Fruit fly (Drosophila melanogaster): ENCODE data around the gene CG5131.

The CG5131 gene

DNA sequence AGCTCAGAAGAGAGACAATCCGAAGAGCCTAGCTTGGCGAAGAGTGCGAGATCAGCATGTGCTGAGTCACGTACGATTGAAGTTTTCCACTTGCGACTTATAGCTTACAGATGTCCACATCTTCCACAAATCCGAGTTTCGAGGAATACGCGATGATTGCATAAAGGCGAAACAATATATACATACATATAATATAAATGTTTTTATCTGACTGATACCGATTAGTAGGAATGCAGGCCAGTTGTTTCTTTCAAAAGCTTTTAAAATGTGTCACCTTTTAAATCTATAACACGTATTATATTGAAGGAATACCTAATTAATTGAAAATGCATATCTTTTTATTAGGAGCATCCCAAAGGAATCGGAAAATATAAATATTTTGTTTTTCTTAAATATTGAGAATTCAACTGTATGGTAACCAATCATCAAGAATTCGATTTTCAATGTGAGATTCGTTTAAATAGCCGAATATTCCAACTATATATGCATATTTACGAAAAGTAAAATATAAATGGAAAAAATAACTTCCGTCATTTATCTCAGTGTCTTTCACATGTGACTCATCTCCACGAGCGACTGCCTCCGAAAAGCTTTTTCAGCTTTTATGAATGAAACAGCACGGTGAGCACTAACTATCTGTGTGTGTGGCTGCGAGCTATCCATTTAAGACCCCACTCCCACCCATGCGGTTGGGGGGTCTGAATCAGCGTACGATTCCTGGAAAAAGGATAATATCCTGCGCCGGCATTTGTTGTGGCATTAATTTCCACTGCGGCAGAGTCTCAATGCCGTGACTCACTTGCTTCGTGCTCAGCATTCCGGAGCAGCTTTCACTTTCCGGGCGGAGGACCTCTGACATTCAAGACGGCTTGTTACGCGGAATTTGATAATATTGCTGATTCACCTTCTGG, 33.5 kb upstream of the CG5131 start (continued):
- TF ChIP-seq CG8089 (GFP tag; optimal IDR thresholded peaks at IDR 0.05) (no peak), CG43689 (GFP tag; IDR thresholded peaks at IDR 0.05) (no peak), row (GFP tag; IDR thresholded peaks at IDR 0.05) (no peak; the same call in 2 of the 3 replicates), tup (GFP tag; optimal IDR thresholded peaks at IDR 0.05) (no peak), lmd (GFP tag; IDR thresholded peaks at IDR 0.05) (no peak), CG17385 (GFP tag; optimal IDR thresholded peaks at IDR 0.05) (peak; percentile 50), Stat92E (GFP tag; optimal IDR thresholded peaks at IDR 0.05) (no peak), Lhr (GFP tag; optimal IDR thresholded peaks at IDR 0.05) (no peak), Dref (GFP tag; IDR thresholded peaks at IDR 0.05) (no peak), chif (GFP tag; optimal IDR thresholded peaks at IDR 0.05) (no peak), vnd (GFP tag; IDR thresholded peaks at IDR 0.05; ENCODE audit: partially characterized antibody) (no peak), br (optimal IDR thresholded peaks at IDR 0.05) (no peak), fu2 (GFP tag; optimal IDR thresholded peaks at IDR 0.05) (peak; percentile 35), btn (GFP tag; optimal IDR thresholded peaks at IDR 0.05) (no peak), jigr1 (GFP tag; IDR thresholded peaks at IDR 0.05) (no peak), Mrtf (GFP tag; IDR thresholded peaks at IDR 0.05) (no peak), CG7372 (GFP tag; IDR thresholded peaks at IDR 0.05) (no peak), Fer1 (GFP tag; optimal IDR thresholded peaks at IDR 0.05) (peak; percentile 58), CG10565 (GFP tag; optimal IDR thresholded peaks at IDR 0.05) (no peak), peb (GFP tag; IDR thresholded peaks at IDR 0.05) (no peak), CoRest (tag; optimal IDR thresholded peaks at IDR 0.05) (peak; percentile 77), CG17612 (GFP tag; IDR thresholded peaks at IDR 0.05) (no peak), Scr (GFP tag; IDR thresholded peaks at IDR 0.05; ENCODE audit: partially characterized antibody) (no peak), Ets65A (GFP tag) (no peak), fd102C (GFP tag; optimal IDR thresholded peaks at IDR 0.05) (no peak), CG14667 (GFP tag; IDR thresholded peaks at IDR 0.05) (no peak), pita (GFP tag; optimal IDR thresholded peaks at IDR 0.05) (no peak), MTF-1 (GFP tag; optimal IDR thresholded peaks at IDR 0.05; ENCODE audit: borderline replicate concordance) (no peak), Dbx (GFP tag; IDR thresholded peaks at IDR 0.05) (0 out of 3 replicates have a peak, but pooled peaks have one; percentile 52), HLH4C (GFP tag; IDR thresholded peaks at IDR 0.05; ENCODE audit: partially characterized antibody) (no peak), CG1603 (tag; optimal IDR thresholded peaks at IDR 0.05) (peak; percentile 32), jing (GFP tag; optimal IDR thresholded peaks at IDR 0.05) (no peak), oc (tag; optimal IDR thresholded peaks at IDR 0.05) (peak; percentile 37), p53 (GFP tag; optimal IDR thresholded peaks at IDR 0.05) (no peak), CG9797 (GFP tag; optimal IDR thresholded peaks at IDR 0.05) (no peak), CG2202 (tag; optimal IDR thresholded peaks at IDR 0.05) (no peak), CG8281 (tag; optimal IDR thresholded peaks at IDR 0.05) (peak; percentile 21), tna (GFP tag; IDR thresholded peaks at IDR 0.05; ENCODE audit: partially characterized antibody) (no peak), Hr3 (GFP tag; optimal IDR thresholded peaks at IDR 0.05) (peak; percentile 40), CG10267 (tag; optimal IDR thresholded peaks at IDR 0.05) (peak; percentile 35), esg (GFP tag; conservative IDR thresholded peaks at IDR 0.05) (0 out of 2 replicates have a peak, but pooled peaks have one; percentile 5), CkIIα-i1 (GFP tag; IDR thresholded peaks at IDR 0.05) (no peak), Dip2 (GFP tag; IDR thresholded peaks at IDR 0.05) (no peak), CG31441 (GFP tag; IDR thresholded peaks at IDR 0.05) (peak; percentile 73), Hsf (GFP tag; optimal IDR thresholded peaks at IDR 0.05) (peak; percentile 37), CG13296 (GFP tag; optimal IDR thresholded peaks at IDR 0.05) (peak; percentile 47), salm (tag; optimal IDR thresholded peaks at IDR 0.05) (no peak), gsb (GFP tag; IDR thresholded peaks at IDR 0.05) (no peak), CG15479 (GFP tag; optimal IDR thresholded peaks at IDR 0.05) (no peak)
